Fruit fly (Drosophila melanogaster): ENCODE measurements around the gene CG43336.

- TF ChIP-seq psq (optimal IDR thresholded peaks at IDR 0.05) (no peak), pan (optimal IDR thresholded peaks at IDR 0.05) (no peak), usp (GFP tag; optimal IDR thresholded peaks at IDR 0.05) (no peak), EcR (GFP tag; optimal IDR thresholded peaks at IDR 0.05) (no peak), CG8478 (optimal IDR thresholded peaks at IDR 0.05) (no peak)
Observed at dm6 chr3R:15632441-15632840, 4.5 kb upstream of the CG43336 start.
